Worm (Caenorhabditis elegans) whole organism, mixed stage, embryonic: ENCODE measurements around the gene idpa-2.
A peak's percentile ranks its signal among the peaks of the same experiment; 100 is the strongest.

Experiments used
- M03D4.4 ChIP-seq: sonication (generic microtip); optimal IDR thresholded peaks from 2 replicates; lab custom pipeline; 2017; ENCODE audit warnings: mild to moderate bottlenecking, missing genetic modification characterization, missing compliant biosample characterization
- bed-3 ChIP-seq: fragments of 200-800 bp; sonication (Bioruptor generic); optimal IDR thresholded peaks from 3 replicates; lab custom pipeline; 2018; ENCODE audit warnings: mild to moderate bottlenecking, missing genetic modification characterization, moderate library complexity, missing compliant biosample characterization
- blmp-1 ChIP-seq: fragments of 150-350 bp; optimal IDR thresholded peaks from 2 replicates; lab custom pipeline; 2014; ENCODE audit warnings: missing biosample characterization, missing genetic modification characterization
- ceh-39 ChIP-seq: fragments of 150-350 bp; optimal IDR thresholded peaks from 2 replicates; lab custom pipeline; 2014; ENCODE audit warnings: missing biosample characterization, missing genetic modification characterization
- ceh-43 ChIP-seq: fragments of 200-800 bp; sonication (Bioruptor generic); optimal IDR thresholded peaks from 2 replicates; lab custom pipeline; 2018; ENCODE audit warnings: mild to moderate bottlenecking, missing genetic modification characterization, moderate library complexity, missing compliant biosample characterization
- ceh-83 ChIP-seq: fragments of 200-800 bp; sonication (Bioruptor generic); optimal IDR thresholded peaks from 2 replicates; lab custom pipeline; 2018; ENCODE audit warnings: mild to moderate bottlenecking, missing genetic modification characterization, missing compliant biosample characterization
- ces-1 ChIP-seq: fragments of 150-350 bp; optimal IDR thresholded peaks from 2 replicates; lab custom pipeline; 2014; ENCODE audit warnings: missing biosample characterization, missing genetic modification reagents, missing genetic modification characterization
- cnd-1 ChIP-seq: fragments of 200-800 bp; sonication (Bioruptor generic); optimal IDR thresholded peaks from 2 replicates; lab custom pipeline; 2018; ENCODE audit warnings: mild to moderate bottlenecking, missing genetic modification characterization, missing compliant biosample characterization
- drap-1 ChIP-seq: fragments of 200-800 bp; sonication (Bioruptor generic); optimal IDR thresholded peaks from 3 replicates; lab custom pipeline; 2018; ENCODE audit warnings: mild to moderate bottlenecking, missing genetic modification characterization, missing compliant biosample characterization
- elt-1 ChIP-seq: sonication (generic microtip); optimal IDR thresholded peaks from 2 replicates; lab custom pipeline; 2017; ENCODE audit warnings: missing genetic modification characterization, mild to moderate bottlenecking, missing compliant biosample characterization, antibody characterized with exemption, moderate library complexity, borderline replicate concordance; ENCODE audit not compliant: insufficient read depth
- elt-3 ChIP-seq: fragments of 150-350 bp; optimal IDR thresholded peaks from 2 replicates; lab custom pipeline; 2014; ENCODE audit warnings: missing biosample characterization, missing genetic modification characterization
- ham-2 ChIP-seq: fragments of 200-800 bp; sonication (Bioruptor generic); optimal IDR thresholded peaks from 2 replicates; lab custom pipeline; 2018; ENCODE audit warnings: mild to moderate bottlenecking, missing genetic modification characterization, missing compliant biosample characterization
- lin-13 ChIP-seq: fragments of 150-350 bp; optimal IDR thresholded peaks from 2 replicates; lab custom pipeline; 2014; ENCODE audit warnings: missing biosample characterization, missing genetic modification characterization
- lin-32 ChIP-seq: fragments of 200-800 bp; sonication (Bioruptor generic); optimal IDR thresholded peaks from 2 replicates; lab custom pipeline; 2018; ENCODE audit warnings: mild to moderate bottlenecking, missing genetic modification characterization, missing compliant biosample characterization
- lsy-2 ChIP-seq: fragments of 150-350 bp; optimal IDR thresholded peaks from 2 replicates; lab custom pipeline; 2014; ENCODE audit warnings: missing biosample characterization, missing genetic modification characterization
- mab-5 ChIP-seq: fragments of 150-350 bp; optimal IDR thresholded peaks from 2 replicates; lab custom pipeline; 2014; ENCODE audit warnings: missing biosample characterization, missing genetic modification characterization
- mep-1 ChIP-seq: fragments of 150-350 bp; optimal IDR thresholded peaks from 2 replicates; lab custom pipeline; 2017; ENCODE audit warnings: missing biosample characterization, missing genetic modification reagents, missing genetic modification characterization, inconsistent platforms
- mls-2 ChIP-seq: sonication (generic microtip); optimal IDR thresholded peaks from 2 replicates; lab custom pipeline; 2016; ENCODE audit warnings: mild to moderate bottlenecking, missing genetic modification characterization, moderate library complexity, missing compliant biosample characterization
- nhr-12 ChIP-seq: fragments of 150-350 bp; optimal IDR thresholded peaks from 2 replicates; lab custom pipeline; 2014; ENCODE audit warnings: missing biosample characterization, missing genetic modification characterization
- nhr-237 ChIP-seq: fragments of 150-350 bp; optimal IDR thresholded peaks from 2 replicates; lab custom pipeline; 2014; ENCODE audit warnings: missing biosample characterization, missing genetic modification characterization
- nhr-76 ChIP-seq: sonication (generic microtip); optimal IDR thresholded peaks from 2 replicates; lab custom pipeline; 2017; ENCODE audit warnings: missing biosample characterization, missing genetic modification characterization
- pha-4 ChIP-seq: fragments of 150-350 bp; optimal IDR thresholded peaks from 2 replicates; lab custom pipeline; 2018; ENCODE audit warnings: missing biosample characterization, missing genetic modification reagents, missing genetic modification characterization
- sem-2 ChIP-seq: fragments of 200-800 bp; sonication (Bioruptor generic); optimal IDR thresholded peaks from 2 replicates; lab custom pipeline; 2018; ENCODE audit warnings: mild to moderate bottlenecking, missing genetic modification characterization, missing compliant biosample characterization
- snpc-4 ChIP-seq: fragments of 150-350 bp; optimal IDR thresholded peaks from 2 replicates; lab custom pipeline; 2014; ENCODE audit warnings: missing biosample characterization, missing genetic modification characterization
- sptf-1 ChIP-seq: sonication (generic microtip); optimal IDR thresholded peaks from 2 replicates; lab custom pipeline; 2017; ENCODE audit warnings: mild to moderate bottlenecking, missing genetic modification characterization, moderate library complexity, missing compliant biosample characterization
- tbx-8 ChIP-seq: fragments of 200-800 bp; sonication (Bioruptor generic); optimal IDR thresholded peaks from 2 replicates; lab custom pipeline; 2018; ENCODE audit warnings: mild to moderate bottlenecking, missing genetic modification characterization, moderate library complexity, missing compliant biosample characterization
- unc-39 ChIP-seq: fragments of 150-350 bp; optimal IDR thresholded peaks from 2 replicates; lab custom pipeline; 2014; ENCODE audit warnings: missing biosample characterization, missing genetic modification characterization
- unc-62 ChIP-seq: fragments of 150-350 bp; optimal IDR thresholded peaks from 2 replicates; lab custom pipeline; 2014; ENCODE audit warnings: missing biosample characterization, missing genetic modification reagents, missing genetic modification characterization
- zip-8 ChIP-seq: fragments of 150-350 bp; optimal IDR thresholded peaks from 2 replicates; lab custom pipeline; 2014; ENCODE audit warnings: missing biosample characterization, missing genetic modification characterization
- ztf-11 ChIP-seq: fragments of 150-350 bp; optimal IDR thresholded peaks from 2 replicates; lab custom pipeline; 2014; ENCODE audit warnings: missing biosample characterization, missing genetic modification characterization

idpa-2 gene

DNA sequence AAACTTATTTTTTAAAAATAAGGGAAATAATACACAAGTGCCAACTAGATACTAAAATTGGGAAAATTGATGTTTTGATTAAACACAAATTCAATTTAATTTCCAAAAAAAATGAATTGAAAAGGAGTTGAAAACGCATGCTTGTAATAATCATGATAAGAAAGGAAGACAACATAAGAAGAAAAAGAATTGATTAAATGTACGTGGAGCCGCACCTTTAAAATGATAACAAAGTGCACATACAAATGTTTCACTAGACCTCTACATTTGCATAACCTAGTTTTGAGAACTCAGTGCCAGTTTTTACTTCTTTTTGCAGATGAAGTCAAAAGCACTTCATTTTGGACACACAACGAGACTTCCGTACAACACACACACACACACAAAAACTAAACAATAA lies 30.8 kb downstream of the idpa-2 start:
- TF ChIP-seq unc-62 (GFP tag; lab: Kevin White, UChicago) (no peak), ces-1 (GFP tag; lab: Kevin White, UChicago) (no peak), ceh-83 (GFP tag; lab: Kevin White, UChicago) (no peak), bed-3 (no peak), pha-4 (no peak), mls-2 (tag; lab: Kevin White, UChicago) (no peak), ceh-39 (no peak), mep-1 (no peak)

DNA sequence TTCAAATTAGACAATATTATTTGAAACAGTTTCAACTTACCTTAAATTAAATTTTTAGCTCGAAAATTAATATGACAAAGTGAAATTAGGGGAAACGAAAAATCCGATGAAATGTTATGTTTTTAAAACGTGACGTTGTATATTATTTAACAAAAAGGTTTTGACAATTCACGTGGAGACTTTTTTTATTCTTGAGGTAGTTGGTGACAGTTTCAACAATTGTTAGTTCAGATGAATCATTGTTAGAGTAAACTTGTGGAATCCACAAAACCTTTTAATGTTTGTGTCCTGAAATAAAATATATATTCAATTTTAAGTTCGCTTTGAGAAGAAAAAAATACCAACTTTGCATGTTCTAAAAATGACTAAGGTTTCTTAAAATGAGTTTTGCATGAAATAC lies 33.0 kb downstream of the idpa-2 start, which contains the start of gene fut-1:
Gene fut-1, minus strand, starts transcription at position 101 of the 400 bp plus-strand sequence.
- TF ChIP-seq nhr-12 (tag; lab: Kevin White, UChicago) (no peak), drap-1 (GFP tag; lab: Kevin White, UChicago) (no peak), M03D4.4 (tag; lab: Kevin White, UChicago) (no peak), snpc-4 (no peak), sem-2 (GFP tag; lab: Kevin White, UChicago) (no peak), nhr-76 (no peak), pha-4 (no peak), tbx-8 (no peak), lin-13 (tag; lab: Kevin White, UChicago) (no peak)

DNA sequence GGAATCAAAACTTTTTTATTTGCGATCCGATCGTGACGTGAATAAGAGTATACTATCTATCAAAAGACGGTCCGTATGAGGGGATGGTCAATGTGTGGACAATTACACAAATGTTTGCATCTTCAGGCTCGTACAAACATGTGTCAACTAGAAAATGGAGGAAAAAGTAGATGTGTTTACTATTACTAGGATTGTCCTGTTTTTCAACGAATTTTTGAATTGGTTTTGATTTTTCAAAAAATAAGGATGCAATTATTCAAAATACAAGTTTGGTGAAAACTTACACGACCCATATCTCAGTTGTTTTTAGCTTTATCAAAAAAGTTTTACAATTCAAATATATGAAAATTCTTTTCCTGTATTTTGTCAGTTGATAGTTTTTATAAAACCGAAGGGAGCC lies 37.3 kb downstream of the idpa-2 start, which contains the start of gene K08F8.7:
Gene K08F8.7, minus strand, starts transcription at position 101 of the 400 bp plus-strand sequence.
- TF ChIP-seq mab-5 (tag; lab: Kevin White, UChicago), result no peak
- TF ChIP-seq lin-13 (tag; lab: Kevin White, UChicago), result no peak
- no peak for TF ChIP-seq sptf-1 (tag; lab: Kevin White, UChicago)
- no peak for TF ChIP-seq pha-4
- TF ChIP-seq, all 35 proteins: peak for 0

ce11 chrII:8751686-8752085 lies 40.9 kb downstream of the idpa-2 start, which contains the start of gene atf-2:
atf-2 (plus strand) TSS chrII:8751986.
- no peak for TF ChIP-seq mab-5 (tag; lab: Kevin White, UChicago)
- no peak for TF ChIP-seq lin-32 (GFP tag; lab: Kevin White, UChicago)
- TF ChIP-seq elt-3 (tag; lab: Kevin White, UChicago), result no peak
- TF ChIP-seq mep-1, result no peak
- TF ChIP-seq lin-13 (tag; lab: Kevin White, UChicago), result no peak
- TF ChIP-seq drap-1 (GFP tag; lab: Kevin White, UChicago), result no peak
- TF ChIP-seq cnd-1 (tag; lab: Kevin White, UChicago), result no peak
- no peak for TF ChIP-seq ceh-39
- no peak for TF ChIP-seq ceh-43 (GFP tag; lab: Kevin White, UChicago)
- TF ChIP-seq sem-2 (GFP tag; lab: Kevin White, UChicago), result no peak
- TF ChIP-seq unc-39 (tag; lab: Kevin White, UChicago), result no peak
- TF ChIP-seq ztf-11, result no peak
- TF ChIP-seq, all 35 proteins: peak for 0

DNA sequence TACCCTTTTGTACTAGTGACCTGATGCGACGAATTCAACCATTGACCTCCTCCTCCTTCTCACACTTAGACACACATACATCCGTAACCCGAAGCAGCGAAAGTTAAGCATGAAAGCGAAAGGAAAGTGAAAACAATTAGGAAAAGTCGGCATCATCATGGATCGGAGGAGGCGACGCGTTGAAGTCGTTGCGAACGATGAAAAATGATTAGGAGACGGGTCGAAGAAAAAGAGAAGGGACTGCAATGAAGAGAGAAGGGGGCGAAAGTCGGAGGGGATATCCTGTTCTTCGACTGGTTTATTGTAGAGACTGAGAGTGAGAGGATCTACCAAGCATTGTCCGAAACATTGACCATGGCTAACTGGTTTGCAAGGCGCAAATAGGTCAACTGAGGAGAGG lies 41.5 kb downstream of the idpa-2 start:
- TF ChIP-seq ceh-83 (GFP tag; lab: Kevin White, UChicago), result no peak
- peak; percentile 99 for TF ChIP-seq ham-2
- TF ChIP-seq nhr-76, result no peak
- no peak for TF ChIP-seq zip-8
- TF ChIP-seq blmp-1, result peak; percentile 100
- TF ChIP-seq pha-4, result no peak
- peak; percentile 8 for TF ChIP-seq nhr-237 (tag; lab: Kevin White, UChicago)
- peak; percentile 5 for TF ChIP-seq mep-1
- peak; percentile 1 for TF ChIP-seq elt-1 (tag; lab: Kevin White, UChicago)
- TF ChIP-seq ces-1 (GFP tag; lab: Kevin White, UChicago), result no peak

DNA sequence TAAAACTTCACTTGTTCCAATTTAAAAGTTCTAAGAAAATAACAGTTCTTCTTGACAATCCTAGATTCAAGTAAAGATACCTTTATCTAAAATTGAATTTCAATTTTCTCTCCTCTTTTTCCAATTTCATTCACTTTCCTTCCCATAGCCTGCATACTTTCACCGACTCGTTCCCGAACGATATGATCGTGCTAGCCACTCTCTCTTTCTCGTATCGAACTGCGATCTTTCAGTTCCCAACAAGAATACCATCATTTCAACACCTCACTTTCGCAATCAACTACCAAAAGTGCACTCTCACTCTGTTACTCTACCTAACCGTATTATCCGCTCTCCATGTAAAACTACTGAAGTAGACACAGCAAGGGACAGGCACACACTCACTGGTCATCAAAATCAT lies 42.5 kb downstream of the idpa-2 start:
- TF ChIP-seq nhr-12 (tag; lab: Kevin White, UChicago) (no peak), pha-4 (no peak), elt-3 (tag; lab: Kevin White, UChicago) (no peak)

ce11 chrII:8749084-8749483 lies 43.5 kb downstream of the idpa-2 start:
- peak; percentile 99 for TF ChIP-seq blmp-1
- no peak for TF ChIP-seq lsy-2 (tag; lab: Kevin White, UChicago)
- TF ChIP-seq elt-1 (tag; lab: Kevin White, UChicago), result peak; percentile 58
- TF ChIP-seq ceh-39, result no peak
- TF ChIP-seq ham-2, result peak; percentile 80
